In genomic region chrX:369645-370174, dm6 we compare ENCODE assay signal across 1 fruit fly cellular context.
TF ChIP-seq lines count a peak whose summit lies in the region.

Gene ac, plus strand, starts transcription at chrX:370031.

TF ChIP-seq in whole organism, embryonic, 481 proteins besides CTCF, POLR2A, EP300 and RAD21 (continued from another document):
- TF ChIP-seq CG12299 (tag; optimal IDR thresholded peaks at IDR 0.05; lab: Kevin White, UChicago) (no peak), Blimp-1 (GFP tag; optimal IDR thresholded peaks at IDR 0.05; lab: Kevin White, UChicago) (no peak), zen (tag; optimal IDR thresholded peaks at IDR 0.05; lab: Kevin White, UChicago) (peak; percentile 14), ac (GFP tag; optimal IDR thresholded peaks at IDR 0.05; lab: Kevin White, UChicago) (peak; percentile 98), HLH3B (GFP tag; IDR thresholded peaks at IDR 0.05; lab: Robert Waterston, UW) (no peak), ssp (GFP tag; IDR thresholded peaks at IDR 0.05; lab: Robert Waterston, UW) (no peak), CG15479 (GFP tag; optimal IDR thresholded peaks at IDR 0.05; lab: Kevin White, UChicago) (peak; percentile 52), CG2199 (GFP tag; IDR thresholded peaks at IDR 0.05; lab: Robert Waterston, UW) (0 out of 3 replicates have a peak, but pooled peaks have one; percentile 27), ci (GFP tag; IDR thresholded peaks at IDR 0.05; lab: Robert Waterston, UW) (no peak), CG11695 (GFP tag; IDR thresholded peaks at IDR 0.05; lab: Robert Waterston, UW) (no peak), Bdp1 (GFP tag; optimal IDR thresholded peaks at IDR 0.05; lab: Kevin White, UChicago) (no peak), CG3281 (GFP tag; optimal IDR thresholded peaks at IDR 0.05; lab: Kevin White, UChicago) (no peak)
TF ChIP-seq in whole organism, embryonic: peak in this region for 6.
